Worm (Caenorhabditis elegans) whole organism, L3 larva: Measurements from ENCODE around the gene C09B9.7.

ENCODE experiments used
- sea-2 ChIP-seq: fragments of 150-350 bp; sonication (generic microtip); optimal IDR thresholded peaks from 4 replicates; lab custom pipeline; 2014; ENCODE audit warnings: missing biosample characterization, missing genetic modification reagents, missing genetic modification characterization
- skn-1 ChIP-seq: fragments of 150-350 bp; optimal IDR thresholded peaks from 2 replicates; lab custom pipeline; 2014; ENCODE audit warnings: missing biosample characterization, missing genetic modification characterization

The C09B9.7 gene

ce11 chrIV:5008378-5008777 lies 52.5 kb downstream of the C09B9.7 start, which contains the start of gene srm-2:
Gene srm-2, plus strand, starts transcription at chrIV:5008678.
- no peak for TF ChIP-seq skn-1 (tag; lab: Kevin White, UChicago)
- no peak for TF ChIP-seq sea-2 (GFP tag; lab: Kevin White, UChicago)
